Worm (Caenorhabditis elegans) whole organism, mixed stage, embryonic: ENCODE data around the gene Y69A2AR.46.
A peak's percentile ranks its signal among the peaks of the same experiment; 100 is the strongest.

ENCODE experiments used
- M03D4.4 ChIP-seq: sonication (generic microtip); optimal IDR thresholded peaks from 2 replicates; lab custom pipeline; 2017; ENCODE audit warnings: mild to moderate bottlenecking, missing genetic modification characterization, missing compliant biosample characterization
- bed-3 ChIP-seq: fragments of 200-800 bp; sonication (Bioruptor generic); optimal IDR thresholded peaks from 3 replicates; lab custom pipeline; 2018; ENCODE audit warnings: mild to moderate bottlenecking, missing genetic modification characterization, moderate library complexity, missing compliant biosample characterization
- blmp-1 ChIP-seq: fragments of 150-350 bp; optimal IDR thresholded peaks from 2 replicates; lab custom pipeline; 2014; ENCODE audit warnings: missing biosample characterization, missing genetic modification characterization
- ceh-39 ChIP-seq: fragments of 150-350 bp; optimal IDR thresholded peaks from 2 replicates; lab custom pipeline; 2014; ENCODE audit warnings: missing biosample characterization, missing genetic modification characterization
- ceh-43 ChIP-seq: fragments of 200-800 bp; sonication (Bioruptor generic); optimal IDR thresholded peaks from 2 replicates; lab custom pipeline; 2018; ENCODE audit warnings: mild to moderate bottlenecking, missing genetic modification characterization, moderate library complexity, missing compliant biosample characterization
- ceh-83 ChIP-seq: fragments of 200-800 bp; sonication (Bioruptor generic); optimal IDR thresholded peaks from 2 replicates; lab custom pipeline; 2018; ENCODE audit warnings: mild to moderate bottlenecking, missing genetic modification characterization, missing compliant biosample characterization
- ces-1 ChIP-seq: fragments of 150-350 bp; optimal IDR thresholded peaks from 2 replicates; lab custom pipeline; 2014; ENCODE audit warnings: missing biosample characterization, missing genetic modification reagents, missing genetic modification characterization
- drap-1 ChIP-seq: fragments of 200-800 bp; sonication (Bioruptor generic); optimal IDR thresholded peaks from 3 replicates; lab custom pipeline; 2018; ENCODE audit warnings: mild to moderate bottlenecking, missing genetic modification characterization, missing compliant biosample characterization
- elt-1 ChIP-seq: sonication (generic microtip); optimal IDR thresholded peaks from 2 replicates; lab custom pipeline; 2017; ENCODE audit warnings: missing genetic modification characterization, mild to moderate bottlenecking, missing compliant biosample characterization, antibody characterized with exemption, moderate library complexity, borderline replicate concordance; ENCODE audit not compliant: insufficient read depth
- elt-3 ChIP-seq: fragments of 150-350 bp; optimal IDR thresholded peaks from 2 replicates; lab custom pipeline; 2014; ENCODE audit warnings: missing biosample characterization, missing genetic modification characterization
- flh-1 ChIP-seq: fragments of 200-800 bp; sonication (Bioruptor generic); optimal IDR thresholded peaks from 2 replicates; lab custom pipeline; 2018; ENCODE audit warnings: mild to moderate bottlenecking, missing genetic modification characterization, moderate library complexity, missing compliant biosample characterization
- hlh-1 ChIP-seq: fragments of 150-350 bp; optimal IDR thresholded peaks from 2 replicates; lab custom pipeline; 2014; ENCODE audit warnings: missing biosample characterization, missing genetic modification reagents, missing genetic modification characterization
- lin-13 ChIP-seq: fragments of 150-350 bp; optimal IDR thresholded peaks from 2 replicates; lab custom pipeline; 2014; ENCODE audit warnings: missing biosample characterization, missing genetic modification characterization
- lin-32 ChIP-seq: fragments of 200-800 bp; sonication (Bioruptor generic); optimal IDR thresholded peaks from 2 replicates; lab custom pipeline; 2018; ENCODE audit warnings: mild to moderate bottlenecking, missing genetic modification characterization, missing compliant biosample characterization
- lsy-2 ChIP-seq: fragments of 150-350 bp; optimal IDR thresholded peaks from 2 replicates; lab custom pipeline; 2014; ENCODE audit warnings: missing biosample characterization, missing genetic modification characterization
- mep-1 ChIP-seq: fragments of 150-350 bp; optimal IDR thresholded peaks from 2 replicates; lab custom pipeline; 2017; ENCODE audit warnings: missing biosample characterization, missing genetic modification reagents, missing genetic modification characterization, inconsistent platforms
- mls-2 ChIP-seq: sonication (generic microtip); optimal IDR thresholded peaks from 2 replicates; lab custom pipeline; 2016; ENCODE audit warnings: mild to moderate bottlenecking, missing genetic modification characterization, moderate library complexity, missing compliant biosample characterization
- nhr-12 ChIP-seq: fragments of 150-350 bp; optimal IDR thresholded peaks from 2 replicates; lab custom pipeline; 2014; ENCODE audit warnings: missing biosample characterization, missing genetic modification characterization
- nhr-2 ChIP-seq: fragments of 150-350 bp; optimal IDR thresholded peaks from 2 replicates; lab custom pipeline; 2014; ENCODE audit warnings: missing biosample characterization, missing genetic modification characterization
- nhr-237 ChIP-seq: fragments of 150-350 bp; optimal IDR thresholded peaks from 2 replicates; lab custom pipeline; 2014; ENCODE audit warnings: missing biosample characterization, missing genetic modification characterization
- nhr-28 ChIP-seq: fragments of 150-350 bp; optimal IDR thresholded peaks from 2 replicates; lab custom pipeline; 2014; ENCODE audit warnings: missing biosample characterization, missing genetic modification characterization
- nhr-76 ChIP-seq: sonication (generic microtip); optimal IDR thresholded peaks from 2 replicates; lab custom pipeline; 2017; ENCODE audit warnings: missing biosample characterization, missing genetic modification characterization
- pha-4 ChIP-seq: fragments of 150-350 bp; optimal IDR thresholded peaks from 2 replicates; lab custom pipeline; 2018; ENCODE audit warnings: missing biosample characterization, missing genetic modification reagents, missing genetic modification characterization
- sem-2 ChIP-seq: fragments of 200-800 bp; sonication (Bioruptor generic); optimal IDR thresholded peaks from 2 replicates; lab custom pipeline; 2018; ENCODE audit warnings: mild to moderate bottlenecking, missing genetic modification characterization, missing compliant biosample characterization
- snpc-4 ChIP-seq: fragments of 150-350 bp; optimal IDR thresholded peaks from 2 replicates; lab custom pipeline; 2014; ENCODE audit warnings: missing biosample characterization, missing genetic modification characterization
- sptf-1 ChIP-seq: sonication (generic microtip); optimal IDR thresholded peaks from 2 replicates; lab custom pipeline; 2017; ENCODE audit warnings: mild to moderate bottlenecking, missing genetic modification characterization, moderate library complexity, missing compliant biosample characterization
- tbx-8 ChIP-seq: fragments of 200-800 bp; sonication (Bioruptor generic); optimal IDR thresholded peaks from 2 replicates; lab custom pipeline; 2018; ENCODE audit warnings: mild to moderate bottlenecking, missing genetic modification characterization, moderate library complexity, missing compliant biosample characterization
- unc-120 ChIP-seq: sonication (generic microtip); optimal IDR thresholded peaks from 2 replicates; lab custom pipeline; 2017; ENCODE audit warnings: missing genetic modification characterization, missing compliant biosample characterization; ENCODE audit not compliant: poor library complexity, severe bottlenecking
- unc-39 ChIP-seq: fragments of 150-350 bp; optimal IDR thresholded peaks from 2 replicates; lab custom pipeline; 2014; ENCODE audit warnings: missing biosample characterization, missing genetic modification characterization
- unc-62 ChIP-seq: fragments of 150-350 bp; optimal IDR thresholded peaks from 2 replicates; lab custom pipeline; 2014; ENCODE audit warnings: missing biosample characterization, missing genetic modification reagents, missing genetic modification characterization
- ztf-11 ChIP-seq: fragments of 150-350 bp; optimal IDR thresholded peaks from 2 replicates; lab custom pipeline; 2014; ENCODE audit warnings: missing biosample characterization, missing genetic modification characterization

Y69A2AR.46 gene

ce11 chrIV:2603556-2604021, 42.1 kb downstream of the Y69A2AR.46 start:
- peak; percentile 88 for TF ChIP-seq hlh-1
- TF ChIP-seq mls-2 (tag; lab: Kevin White, UChicago) = no peak
- no peak for TF ChIP-seq mep-1
- TF ChIP-seq ces-1 (GFP tag; lab: Kevin White, UChicago) = no peak
- peak; percentile 82 for TF ChIP-seq unc-120 (tag; lab: Kevin White, UChicago)
- no peak for TF ChIP-seq blmp-1 (tag; lab: Kevin White, UChicago)
- TF ChIP-seq, all 35 proteins: peak for 2

- TF ChIP-seq nhr-237 = no peak
- no peak for TF ChIP-seq snpc-4
- TF ChIP-seq lin-13 = no peak
- no peak for TF ChIP-seq nhr-28 (tag; lab: Kevin White, UChicago)
- TF ChIP-seq unc-120 (tag; lab: Kevin White, UChicago) = no peak
- no peak for TF ChIP-seq M03D4.4 (tag; lab: Kevin White, UChicago)
- TF ChIP-seq ceh-39 (tag; lab: Kevin White, UChicago) = no peak
- TF ChIP-seq unc-62 (GFP tag; lab: Kevin White, UChicago) = no peak
- no peak for TF ChIP-seq nhr-76
- TF ChIP-seq mep-1 = no peak
- TF ChIP-seq bed-3 (GFP tag; lab: Kevin White, UChicago) = no peak
- TF ChIP-seq mls-2 (tag; lab: Kevin White, UChicago) = no peak
- TF ChIP-seq sptf-1 (tag; lab: Kevin White, UChicago) = no peak
- no peak for TF ChIP-seq ztf-11 (tag; lab: Kevin White, UChicago)
- TF ChIP-seq sem-2 (GFP tag; lab: Kevin White, UChicago) = no peak
- TF ChIP-seq drap-1 (GFP tag; lab: Kevin White, UChicago) = no peak
- no peak for TF ChIP-seq elt-1 (tag; lab: Kevin White, UChicago)
- no peak for TF ChIP-seq ceh-43 (GFP tag; lab: Kevin White, UChicago)
These were observed 45.1 kb downstream of the Y69A2AR.46 start for ce11 chrIV:2606572-2606971.

- TF ChIP-seq elt-3 (no peak), snpc-4 (no peak), nhr-76 (no peak), unc-39 (tag; lab: Kevin White, UChicago) (no peak), pha-4 (tag; lab: Kevin White, UChicago) (no peak), M03D4.4 (tag; lab: Kevin White, UChicago) (no peak), mls-2 (tag; lab: Kevin White, UChicago) (no peak), blmp-1 (tag; lab: Kevin White, UChicago) (no peak), ceh-83 (GFP tag; lab: Kevin White, UChicago) (no peak), flh-1 (no peak), mep-1 (no peak), nhr-28 (tag; lab: Kevin White, UChicago) (no peak), hlh-1 (no peak)
These were observed 46.1 kb downstream of the Y69A2AR.46 start, which contains the start of gene vamp-7 for ce11 chrIV:2607513-2608101. Gene vamp-7 (plus strand): TSS chrIV:2608051.

- TF ChIP-seq lin-32 (GFP tag; lab: Kevin White, UChicago) (no peak), nhr-76 (no peak), lsy-2 (tag; lab: Kevin White, UChicago) (no peak)
These were observed 49.0 kb downstream of the Y69A2AR.46 start, which contains the start of gene Y69A2AR.32 for ce11 chrIV:2610409-2610808. Gene Y69A2AR.32 (plus strand): TSS chrIV:2610436.

- TF ChIP-seq nhr-12 (tag; lab: Kevin White, UChicago) (no peak), nhr-2 (tag; lab: Kevin White, UChicago) (no peak), ztf-11 (tag; lab: Kevin White, UChicago) (no peak), pha-4 (tag; lab: Kevin White, UChicago) (no peak), hlh-1 (no peak), mls-2 (tag; lab: Kevin White, UChicago) (no peak), tbx-8 (GFP tag; lab: Kevin White, UChicago) (no peak)
These were observed 49.5 kb downstream of the Y69A2AR.46 start for ce11 chrIV:2610974-2611373.
